Worm (Caenorhabditis elegans) whole organism, young adult: ENCODE measurements around the gene msp-50.

Experiments
- F49E8.2 ChIP-seq: sonication (generic microtip); optimal IDR thresholded peaks from 3 replicates; lab custom pipeline; 2017; ENCODE audit warnings: missing genetic modification characterization, mild to moderate bottlenecking, missing compliant biosample characterization, antibody characterized with exemption, moderate library complexity; ENCODE audit not compliant: insufficient read depth
- egl-44 ChIP-seq: fragments of 200-800 bp; sonication (Bioruptor generic); IDR thresholded peaks from 2 replicates; pipeline ENCODE4 v1.3.6; 2022; ENCODE audit warnings: missing genetic modification reagents, missing genetic modification characterization, missing compliant biosample characterization
- ets-4 ChIP-seq: fragments of 200-800 bp; sonication (Bioruptor generic); optimal IDR thresholded peaks from 2 replicates; lab custom pipeline; 2018; ENCODE audit warnings: mild to moderate bottlenecking, missing genetic modification characterization, missing compliant biosample characterization
- him-1 ChIP-seq: sonication (generic microtip); optimal IDR thresholded peaks from 2 replicates; lab custom pipeline; 2016; ENCODE audit warnings: missing genotype, missing genetic modification reagents, missing genetic modification characterization, missing compliant biosample characterization
- lin-40 ChIP-seq: sonication (generic microtip); optimal IDR thresholded peaks from 2 replicates; lab custom pipeline; 2016; ENCODE audit warnings: missing genetic modification characterization, mild to moderate bottlenecking, missing compliant biosample characterization, missing genotype, missing genetic modification reagents
- pha-4 ChIP-seq: fragments of 150-350 bp; sonication (generic microtip); optimal IDR thresholded peaks from 2 replicates; lab custom pipeline; 2014; ENCODE audit warnings: missing biosample characterization, missing genetic modification reagents, missing genetic modification characterization
- tlf-1 ChIP-seq: fragments of 200-800 bp; sonication (Bioruptor generic); optimal IDR thresholded peaks from 2 replicates; lab custom pipeline; 2018; ENCODE audit warnings: mild to moderate bottlenecking, missing genetic modification characterization, missing compliant biosample characterization
- unc-130 ChIP-seq: sonication (generic microtip); optimal IDR thresholded peaks from 2 replicates; lab custom pipeline; 2016; ENCODE audit warnings: missing genetic modification reagents, missing genetic modification characterization, missing compliant biosample characterization
- xnd-1 ChIP-seq: sonication (generic microtip); optimal IDR thresholded peaks from 2 replicates; lab custom pipeline; 2016; ENCODE audit warnings: missing genotype, missing genetic modification reagents, missing genetic modification characterization, missing compliant biosample characterization

DNA sequence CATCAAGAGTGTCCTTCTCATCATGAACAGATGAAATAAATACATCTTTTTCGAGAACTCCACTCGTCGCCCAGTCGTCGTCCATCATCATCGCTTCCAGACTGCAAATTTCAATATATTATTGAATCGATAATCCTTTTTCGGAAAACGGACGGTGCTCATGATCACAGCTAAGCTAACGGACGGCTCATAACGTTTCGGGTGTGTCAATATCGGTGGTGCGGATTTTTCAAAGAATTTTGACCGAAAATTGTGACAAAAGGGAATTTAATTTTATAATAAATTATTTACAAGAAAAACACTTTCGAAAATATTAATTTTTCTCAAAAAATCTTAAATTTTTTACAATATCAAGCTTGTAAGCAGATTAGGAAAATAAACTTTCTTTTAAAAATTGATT is 12.1 kb upstream of the msp-50 start, which contains the start of gene crh-2:
- TF ChIP-seq unc-130 (GFP tag; lab: Kevin White, UChicago) (no peak), pha-4 (tag; lab: Kevin White, UChicago) (no peak), egl-44 (no peak), him-1 (no peak), tlf-1 (GFP tag; lab: Kevin White, UChicago) (no peak), xnd-1 (tag; lab: Kevin White, UChicago) (no peak), F49E8.2 (tag; lab: Kevin White, UChicago) (no peak), lin-40 (tag; lab: Kevin White, UChicago) (no peak), ets-4 (GFP tag; lab: Kevin White, UChicago) (no peak)
